Worm (Caenorhabditis elegans) whole organism, L2 larva: ENCODE data around the gene egl-43.

Experiments used
- C34F6.9 ChIP-seq: fragments of 150-350 bp; optimal IDR thresholded peaks from 2 replicates; lab custom pipeline; 2014; ENCODE audit warnings: missing biosample characterization, missing genetic modification characterization
- F13H6.1 ChIP-seq: sonication (generic microtip); optimal IDR thresholded peaks from 2 replicates; lab custom pipeline; 2016; ENCODE audit warnings: missing genetic modification characterization, missing compliant biosample characterization
- R02D3.7 ChIP-seq: fragments of 150-350 bp; optimal IDR thresholded peaks from 2 replicates; lab custom pipeline; 2014; ENCODE audit warnings: missing biosample characterization, missing genetic modification characterization
- Y55F3AM.14 ChIP-seq: fragments of 200-800 bp; sonication (Bioruptor generic); optimal IDR thresholded peaks from 2 replicates; lab custom pipeline; 2018; ENCODE audit warnings: mild to moderate bottlenecking, missing genetic modification characterization, missing compliant biosample characterization
- alr-1 ChIP-seq: fragments of 150-350 bp; optimal IDR thresholded peaks from 2 replicates; lab custom pipeline; 2014; ENCODE audit warnings: missing biosample characterization, missing genetic modification characterization
- ama-1 ChIP-seq: fragments of 150-350 bp; optimal IDR thresholded peaks from 2 replicates; lab custom pipeline; 2018; ENCODE audit warnings: inconsistent platforms
- blmp-1 ChIP-seq: sonication (generic microtip); optimal IDR thresholded peaks from 2 replicates; lab custom pipeline; 2017; ENCODE audit warnings: missing genetic modification characterization, mild to moderate bottlenecking, missing compliant biosample characterization, antibody characterized with exemption, moderate library complexity; ENCODE audit not compliant: insufficient read depth
- ceh-16 ChIP-seq: fragments of 150-350 bp; optimal IDR thresholded peaks from 2 replicates; lab custom pipeline; 2014; ENCODE audit warnings: missing biosample characterization, missing genetic modification characterization
- ceh-82 ChIP-seq: fragments of 150-350 bp; optimal IDR thresholded peaks from 2 replicates; lab custom pipeline; 2014; ENCODE audit warnings: missing biosample characterization, missing genetic modification characterization
- crh-2 ChIP-seq: sonication (generic microtip); optimal IDR thresholded peaks from 2 replicates; lab custom pipeline; 2017; ENCODE audit warnings: missing biosample characterization, missing genetic modification characterization
- egl-27 ChIP-seq: sonication (generic microtip); optimal IDR thresholded peaks from 3 replicates; lab custom pipeline; 2017; ENCODE audit warnings: missing biosample characterization, missing genetic modification reagents, missing genetic modification characterization
- fos-1 ChIP-seq: fragments of 150-350 bp; optimal IDR thresholded peaks from 2 replicates; lab custom pipeline; 2014; ENCODE audit warnings: missing biosample characterization, missing genetic modification characterization
- gmeb-1 ChIP-seq: fragments of 150-350 bp; optimal IDR thresholded peaks from 2 replicates; lab custom pipeline; 2014; ENCODE audit warnings: missing biosample characterization, missing genetic modification characterization
- lin-13 ChIP-seq: fragments of 150-350 bp; optimal IDR thresholded peaks from 2 replicates; lab custom pipeline; 2014; ENCODE audit warnings: missing biosample characterization, missing genetic modification reagents, missing genetic modification characterization
- lin-39 ChIP-seq: fragments of 150-350 bp; optimal IDR thresholded peaks from 2 replicates; lab custom pipeline; 2014; ENCODE audit warnings: missing biosample characterization, missing genetic modification reagents, missing genetic modification characterization
- lsy-2 ChIP-seq, 2 experiments: fragments of 150-350 bp in 1 of 2; sonication (generic microtip) in 1 of 2; optimal IDR thresholded peaks; 2 replicates each; lab custom pipeline; 2014 to 2017; ENCODE audit warnings: missing biosample characterization in 2 of 2, missing genetic modification characterization in 2 of 2
- mab-5 ChIP-seq: fragments of 150-350 bp; optimal IDR thresholded peaks from 2 replicates; lab custom pipeline; 2014; ENCODE audit warnings: missing biosample characterization, missing genetic modification characterization
- mdl-1 ChIP-seq, 2 experiments: fragments of 150-350 bp in 1 of 2; sonication (generic microtip) in 1 of 2; optimal IDR thresholded peaks; 2 replicates each; lab custom pipeline; 2017; ENCODE audit warnings: missing biosample characterization in 2 of 2, missing genetic modification characterization in 2 of 2
- nhr-10 ChIP-seq: sonication (generic microtip); optimal IDR thresholded peaks from 2 replicates; lab custom pipeline; 2017; ENCODE audit warnings: missing biosample characterization, missing genetic modification characterization
- nhr-12 ChIP-seq: fragments of 150-350 bp; optimal IDR thresholded peaks from 2 replicates; lab custom pipeline; 2014; ENCODE audit warnings: missing biosample characterization, missing genetic modification characterization
- nhr-23 ChIP-seq: fragments of 150-350 bp; optimal IDR thresholded peaks from 2 replicates; lab custom pipeline; 2014; ENCODE audit warnings: missing biosample characterization, missing genetic modification reagents, missing genetic modification characterization
- nhr-237 ChIP-seq: fragments of 150-350 bp; optimal IDR thresholded peaks from 2 replicates; lab custom pipeline; 2014; ENCODE audit warnings: missing biosample characterization, missing genetic modification characterization
- nhr-25 ChIP-seq: fragments of 150-350 bp; sonication (generic microtip); optimal IDR thresholded peaks from 3 replicates; lab custom pipeline; 2014; ENCODE audit warnings: missing biosample characterization, missing genetic modification characterization
- sem-4 ChIP-seq: fragments of 150-350 bp; optimal IDR thresholded peaks from 2 replicates; lab custom pipeline; 2014; ENCODE audit warnings: missing biosample characterization, missing genetic modification reagents, missing genetic modification characterization
- skn-1 ChIP-seq: sonication (generic microtip); optimal IDR thresholded peaks from 2 replicates; lab custom pipeline; 2017; ENCODE audit warnings: missing biosample characterization, missing genetic modification characterization
- sma-9 ChIP-seq, 2 experiments: fragments of 150-350 bp in 1 of 2; sonication (generic microtip) in 1 of 2; optimal IDR thresholded peaks; 2 replicates each; lab custom pipeline; 2014 to 2016; ENCODE audit warnings: missing genetic modification characterization in 2 of 2, mild to moderate bottlenecking in 1 of 2, missing biosample characterization in 1 of 2, missing compliant biosample characterization in 1 of 2, missing genetic modification reagents in 1 of 2, moderate library complexity in 1 of 2
- unc-39 ChIP-seq: fragments of 150-350 bp; optimal IDR thresholded peaks from 2 replicates; lab custom pipeline; 2014; ENCODE audit warnings: missing biosample characterization, missing genetic modification characterization
- unc-55 ChIP-seq: fragments of 150-350 bp; sonication (generic microtip); optimal IDR thresholded peaks from 3 replicates; lab custom pipeline; 2014; ENCODE audit warnings: missing biosample characterization, missing genetic modification reagents, missing genetic modification characterization
- unc-62 ChIP-seq: fragments of 150-350 bp; optimal IDR thresholded peaks from 2 replicates; lab custom pipeline; 2014; ENCODE audit warnings: missing biosample characterization, missing genetic modification reagents, missing genetic modification characterization
- ztf-1 ChIP-seq: fragments of 200-800 bp; sonication (Bioruptor generic); conservative IDR thresholded peaks from 2 replicates; pipeline ENCODE4 v1.3.6; 2022; ENCODE audit warnings: missing genetic modification characterization, missing compliant biosample characterization
- ztf-4 ChIP-seq: fragments of 150-350 bp; optimal IDR thresholded peaks from 2 replicates; lab custom pipeline; 2014; ENCODE audit warnings: missing biosample characterization, missing genetic modification characterization

egl-43 gene

DNA sequence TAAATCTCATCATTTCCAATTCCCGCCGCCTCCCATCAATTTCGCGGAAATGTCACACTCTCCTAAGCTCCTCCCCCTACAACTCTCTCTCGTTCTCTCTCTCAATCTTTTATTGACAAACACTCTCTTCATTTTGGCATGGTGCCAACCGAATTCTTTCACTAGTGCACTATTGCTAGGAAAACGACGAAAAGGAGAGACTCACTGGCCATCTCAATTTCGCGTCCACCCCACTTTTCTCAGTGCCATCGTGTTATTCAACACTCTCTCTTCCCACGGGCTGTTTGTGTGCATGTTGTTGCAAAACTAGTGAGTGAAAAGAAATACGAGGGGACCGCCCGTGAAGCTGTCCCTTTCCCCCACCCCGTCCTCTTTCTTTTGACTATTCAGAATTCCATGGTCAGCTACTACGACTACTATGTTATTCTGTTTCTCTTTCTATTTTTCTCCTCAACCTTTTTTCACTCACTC is 29.9 kb downstream of the egl-43 start (continued):
- TF ChIP-seq skn-1 (tag; lab: Kevin White, UChicago) (no peak), sem-4 (tag; lab: Kevin White, UChicago) (peak; percentile 87), ceh-16 (tag; lab: Kevin White, UChicago) (no peak), nhr-237 (tag; lab: Kevin White, UChicago) (no peak), sma-9 (GFP tag; optimal IDR thresholded peaks at IDR 0.05; lab: Kevin White, UChicago) (peak; percentile 92), sma-9 (tag; optimal IDR thresholded peaks at IDR 0.05; lab: Kevin White, UChicago) (no peak), unc-39 (tag; lab: Kevin White, UChicago) (peak; percentile 1), blmp-1 (tag; lab: Kevin White, UChicago) (no peak), ama-1 (no peak), F13H6.1 (peak; percentile 92), mdl-1 (tag; optimal IDR thresholded peaks at IDR 0.05; lab: Kevin White, UChicago) (peak; percentile 55 to 63), nhr-10 (tag; lab: Kevin White, UChicago) (no peak), nhr-23 (tag; lab: Kevin White, UChicago) (no peak), fos-1 (tag; lab: Kevin White, UChicago) (peak; percentile 16), R02D3.7 (no peak), mab-5 (tag; lab: Kevin White, UChicago) (peak; percentile 80), unc-55 (GFP tag; lab: Kevin White, UChicago) (peak; percentile 63), crh-2 (tag; lab: Kevin White, UChicago) (peak; percentile 51)

DNA sequence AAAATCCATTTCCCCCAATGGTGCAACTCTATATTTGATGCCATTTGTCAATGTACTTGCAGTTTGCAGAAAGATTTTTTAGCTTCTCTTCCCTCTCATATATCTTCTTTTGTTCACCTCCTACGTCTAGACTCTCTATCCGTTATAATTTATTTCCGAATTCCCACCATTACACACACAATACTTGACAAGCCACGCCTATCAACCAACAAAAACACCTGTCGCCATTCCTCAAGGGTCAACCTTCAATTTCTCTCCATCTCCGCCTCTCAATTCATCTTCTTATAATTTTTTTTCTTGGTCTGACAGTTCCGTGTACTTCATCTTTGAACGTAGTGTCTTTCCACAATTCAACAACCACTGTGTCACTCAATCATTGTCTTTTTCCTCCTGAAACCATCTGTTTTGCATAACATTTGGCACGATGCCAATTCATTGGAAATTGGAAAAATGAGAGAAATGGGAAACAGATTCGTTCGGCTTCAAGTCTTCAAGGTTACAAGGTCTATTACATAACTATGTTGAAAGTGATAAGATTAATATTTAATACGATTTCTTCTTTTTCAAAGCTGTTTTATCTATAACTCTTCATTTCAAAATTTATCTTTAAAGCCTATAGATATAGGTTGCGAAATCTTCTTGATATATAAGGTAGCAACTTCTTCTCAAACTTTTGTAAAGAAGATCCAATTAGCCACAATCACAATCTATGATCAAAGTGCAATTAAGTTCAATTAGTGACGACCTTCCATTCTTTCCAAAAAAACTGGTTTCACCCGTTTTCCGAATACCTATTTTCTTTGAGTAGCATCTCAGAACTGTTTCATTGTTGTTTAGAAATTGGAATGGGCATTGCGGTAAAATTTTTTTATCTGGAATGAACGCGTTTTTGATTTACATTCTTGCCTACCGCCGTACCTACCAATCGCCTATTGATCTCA is 31.9 kb downstream of the egl-43 start:
- TF ChIP-seq nhr-25 (peak; percentile 54), ama-1 (no peak), skn-1 (tag; lab: Kevin White, UChicago) (no peak), mab-5 (tag; lab: Kevin White, UChicago) (peak; percentile 65), sma-9 (GFP tag; optimal IDR thresholded peaks at IDR 0.05; lab: Kevin White, UChicago) (peak; percentile 30), sma-9 (tag; optimal IDR thresholded peaks at IDR 0.05; lab: Kevin White, UChicago) (no peak), R02D3.7 (no peak), unc-62 (GFP tag; lab: Kevin White, UChicago) (no peak)

DNA sequence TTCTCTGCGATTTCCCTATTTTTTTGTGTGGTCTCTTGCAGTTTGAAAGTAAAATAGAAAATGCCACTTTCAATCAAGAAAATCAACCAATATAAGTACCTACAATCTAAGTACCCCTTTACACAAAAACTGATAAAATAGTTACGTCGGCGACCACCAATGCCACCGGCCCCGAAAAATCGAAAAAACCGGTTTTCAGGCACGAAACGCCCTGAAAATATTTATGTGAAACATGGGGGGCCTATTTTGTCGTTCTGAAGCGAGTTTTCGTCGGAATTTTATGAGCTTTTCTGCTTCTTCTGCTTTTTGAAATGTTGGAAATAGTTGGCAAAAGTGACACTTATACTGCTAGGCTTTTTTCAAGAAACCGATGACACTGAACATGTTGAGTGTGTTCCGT is 33.6 kb downstream of the egl-43 start:
- TF ChIP-seq mdl-1 (tag; optimal IDR thresholded peaks at IDR 0.05; lab: Kevin White, UChicago) (no peak), alr-1 (tag; lab: Kevin White, UChicago) (no peak), Y55F3AM.14 (no peak), nhr-12 (tag; lab: Kevin White, UChicago) (no peak), lin-39 (tag; lab: Kevin White, UChicago) (no peak), nhr-237 (tag; lab: Kevin White, UChicago) (no peak), ztf-4 (tag; lab: Kevin White, UChicago) (no peak), ztf-1 (GFP tag; lab: Robert Waterston, UW) (no peak), ceh-82 (tag; lab: Kevin White, UChicago) (no peak), skn-1 (tag; lab: Kevin White, UChicago) (no peak), sma-9 (GFP tag; optimal IDR thresholded peaks at IDR 0.05; lab: Kevin White, UChicago) (no peak), sma-9 (tag; optimal IDR thresholded peaks at IDR 0.05; lab: Kevin White, UChicago) (no peak), egl-27 (tag; lab: Kevin White, UChicago) (no peak), mab-5 (tag; lab: Kevin White, UChicago) (no peak), nhr-10 (tag; lab: Kevin White, UChicago) (no peak), lin-13 (no peak), fos-1 (tag; lab: Kevin White, UChicago) (no peak), C34F6.9 (tag; lab: Kevin White, UChicago) (no peak), lsy-2 (tag; optimal IDR thresholded peaks at IDR 0.05; lab: Kevin White, UChicago) (no peak), unc-62 (GFP tag; lab: Kevin White, UChicago) (no peak), gmeb-1 (tag; lab: Kevin White, UChicago) (no peak)

DNA sequence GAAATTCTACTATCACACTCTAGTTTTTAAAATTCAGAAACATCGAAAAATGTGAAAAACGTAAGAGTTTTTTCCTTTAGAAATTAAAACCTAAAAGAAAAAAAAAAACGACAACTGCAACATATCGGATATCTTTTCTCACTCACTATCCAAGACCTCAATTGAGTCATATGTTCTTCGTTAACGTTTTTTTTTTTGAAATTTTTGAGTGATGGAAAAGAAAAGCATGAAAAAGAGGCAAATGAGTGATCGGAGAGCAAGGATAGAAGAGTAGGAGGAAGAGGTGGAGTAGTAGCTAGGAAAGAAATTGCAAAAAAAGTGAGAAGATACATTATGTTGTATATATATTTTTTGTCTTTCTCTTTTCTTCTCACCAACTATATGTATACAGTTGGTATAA is 34.5 kb downstream of the egl-43 start:
- TF ChIP-seq nhr-25, result no peak
- TF ChIP-seq C34F6.9 (tag; lab: Kevin White, UChicago), result peak; percentile 37
- peak; percentile 25 for TF ChIP-seq F13H6.1
